Worm (Caenorhabditis elegans): ENCODE data around the gene E04F6.6.

ce11 chrII:7233274-7233673 is 33.9 kb upstream of the E04F6.6 start:
- no peak for TF ChIP-seq ama-1 (optimal IDR thresholded peaks at IDR 0.05)
- TF ChIP-seq ceh-32 (tag; optimal IDR thresholded peaks at IDR 0.05; ENCODE audit: poor library complexity), result no peak
- no peak for TF ChIP-seq hlh-11 (tag; optimal IDR thresholded peaks at IDR 0.05)
- TF ChIP-seq unc-130 (GFP tag; optimal IDR thresholded peaks at IDR 0.05), result no peak
- TF ChIP-seq lim-7 (GFP tag; IDR thresholded peaks at IDR 0.05), result no peak
- TF ChIP-seq lin-39 (tag; optimal IDR thresholded peaks at IDR 0.05), result no peak
- TF ChIP-seq nhr-25 (tag; optimal IDR thresholded peaks at IDR 0.05; ENCODE audit: borderline replicate concordance, insufficient read depth), result no peak

Data from whole organism, L4 larva.